Worm (Caenorhabditis elegans): Measurements from ENCODE around the gene F49C5.7.
"Not testable (repeated sequence)": the region's sequence is repeated elsewhere in the genome, so short reads cannot be mapped to it uniquely, and the experiment has no call there.

The F49C5.7 gene

DNA sequence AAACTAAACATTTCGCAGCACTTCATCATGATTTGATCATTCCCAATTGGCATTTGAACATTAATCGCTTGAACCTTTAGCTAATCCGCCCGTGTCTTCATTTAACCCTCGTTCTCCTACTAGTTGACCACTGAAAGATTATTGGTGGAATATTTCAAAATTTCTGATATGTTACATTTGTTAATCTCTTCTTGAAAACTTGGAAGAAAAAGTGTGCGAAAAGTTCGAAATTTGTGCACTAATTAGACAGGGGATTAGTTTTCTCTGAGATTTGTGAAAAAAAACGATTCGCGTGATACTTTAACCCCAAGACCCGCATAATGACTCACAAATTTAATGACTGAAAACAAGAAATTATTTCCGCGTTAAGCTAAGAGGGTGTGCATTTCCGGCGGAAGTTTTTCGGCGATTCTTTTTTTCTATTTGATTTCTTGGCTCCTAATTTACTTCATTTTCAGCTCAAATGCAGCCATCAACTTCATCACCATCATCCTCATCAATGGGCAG is 30.6 kb upstream of the F49C5.7 start, which contains the start of gene nimk-1:
Gene nimk-1 (plus strand): TSS at position 457 of the 507 bp plus-strand sequence.
- TF ChIP-seq rcor-1 (GFP tag; IDR thresholded peaks at IDR 0.05) (no peak), ztf-28 (GFP tag; IDR thresholded peaks at IDR 0.05) (no peak), F49E8.2 (tag; optimal IDR thresholded peaks at IDR 0.05; ENCODE audit: insufficient read depth) (no peak), rec-8 (tag; optimal IDR thresholded peaks at IDR 0.05) (no peak), ceh-27 (GFP tag; optimal IDR thresholded peaks at IDR 0.05) (no peak), ztf-6 (GFP tag; IDR thresholded peaks at IDR 0.05) (no peak), ceh-100 (GFP tag; IDR thresholded peaks at IDR 0.05) (no peak), gei-17 (GFP tag; optimal IDR thresholded peaks at IDR 0.05) (no peak)

- TF ChIP-seq bed-1 (GFP tag; IDR thresholded peaks at IDR 0.05); Y53F4B.3 (GFP tag; IDR thresholded peaks at IDR 0.05); ceh-27 (GFP tag; optimal IDR thresholded peaks at IDR 0.05): not testable (repeated sequence)
These were observed 29.7 kb upstream of the F49C5.7 start, which contains the start of gene F49C5.3 for ce11 chrII:12536203-12536602. F49C5.3 (plus strand) TSS chrII:12536503.

DNA sequence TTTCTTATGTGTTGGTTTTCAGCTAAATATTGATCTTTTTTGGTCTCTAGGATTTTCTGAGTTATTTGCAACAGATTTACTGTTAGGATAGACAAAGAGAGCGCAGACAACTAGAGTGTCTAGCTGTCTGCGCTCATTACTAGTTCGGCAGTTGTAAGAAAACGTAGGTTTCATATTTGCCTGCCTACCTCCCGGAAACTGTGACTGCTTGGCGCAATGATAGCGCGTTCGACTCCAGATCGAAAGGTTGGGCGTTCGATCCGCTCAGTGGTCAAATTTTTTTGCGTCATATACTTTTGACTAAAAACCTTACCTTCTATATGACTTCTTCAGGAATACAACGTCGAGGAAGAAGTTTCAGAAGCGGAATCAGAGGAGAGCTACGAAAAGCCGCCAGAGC is 26.6 kb upstream of the F49C5.7 start:
- TF ChIP-seq madf-8 (GFP tag; conservative IDR thresholded peaks at IDR 0.05) (no peak), tbp1 (GFP tag; optimal IDR thresholded peaks at IDR 0.05) (peak; percentile 80), ceh-79 (tag; optimal IDR thresholded peaks at IDR 0.05) (no peak), B0261.1 (tag; optimal IDR thresholded peaks at IDR 0.05) (peak; percentile 57), nhr-80 (tag; optimal IDR thresholded peaks at IDR 0.05) (no peak), rpc-1 (optimal IDR thresholded peaks at IDR 0.05) (peak; percentile 46), rpc-1 (tag; optimal IDR thresholded peaks at IDR 0.05) (peak; percentile 69), atf-7 (tag; optimal IDR thresholded peaks at IDR 0.05) (no peak), T07F8.4 (tag; optimal IDR thresholded peaks at IDR 0.05) (no peak), lsy-27 (tag; optimal IDR thresholded peaks at IDR 0.05; ENCODE audit: borderline replicate concordance, insufficient read depth) (no peak)

DNA sequence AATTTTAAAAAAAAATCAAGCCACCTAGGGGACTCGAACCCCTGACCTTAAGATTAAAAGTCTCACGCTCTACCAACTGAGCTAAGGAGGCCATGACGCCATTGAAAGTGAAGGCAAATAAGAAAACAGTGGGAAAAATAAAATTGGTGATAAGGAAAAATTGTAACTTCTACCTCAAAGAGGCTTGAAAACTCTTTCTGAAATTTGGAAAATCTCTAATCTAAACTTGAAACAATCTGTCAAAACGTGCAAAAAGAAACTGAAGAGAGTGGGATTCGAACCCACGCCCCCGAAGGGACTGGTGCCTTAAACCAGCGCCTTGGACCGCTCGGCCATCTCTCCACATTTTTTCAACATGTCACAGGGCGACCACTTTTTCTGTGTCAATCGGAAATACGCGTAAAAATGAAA is 24.3 kb upstream of the F49C5.7 start:
- TF ChIP-seq mxl-1 (tag; optimal IDR thresholded peaks at IDR 0.05) (peak; percentile 65), ZK185.1 (tag; optimal IDR thresholded peaks at IDR 0.05; ENCODE audit: poor library complexity, severe bottlenecking) (peak; percentile 77), egrh-3 (GFP tag; IDR thresholded peaks at IDR 0.05) (peak; percentile 58), mcd-1 (GFP tag; IDR thresholded peaks at IDR 0.05) (peak; percentile 50; the same call in 1 of the 2 replicates), F49E8.2 (tag; optimal IDR thresholded peaks at IDR 0.05; ENCODE audit: insufficient read depth) (peak; percentile 61), snpc-3.4 (tag; optimal IDR thresholded peaks at IDR 0.05) (peak; percentile 67), mel-28 (tag; optimal IDR thresholded peaks at IDR 0.05; ENCODE audit: borderline replicate concordance) (peak; percentile 3), let-526 (GFP tag; IDR thresholded peaks at IDR 0.05) (0 out of 2 replicates have a peak, but pooled peaks have one; percentile 59), hlh-12 (tag; optimal IDR thresholded peaks at IDR 0.05) (peak; percentile 71), attf-3 (GFP tag; conservative IDR thresholded peaks at IDR 0.05) (peak; percentile 57; the same call in 1 of the 2 replicates), him-1 (tag; optimal IDR thresholded peaks at IDR 0.05) (peak; percentile 89), madf-10 (tag; optimal IDR thresholded peaks at IDR 0.05) (peak; percentile 39), zim-3 (tag; optimal IDR thresholded peaks at IDR 0.05) (peak; percentile 73), let-607 (tag; optimal IDR thresholded peaks at IDR 0.05) (peak; percentile 32 to 38), D2030.7 (GFP tag; IDR thresholded peaks at IDR 0.05) (peak; percentile 80), T07F8.4 (tag; optimal IDR thresholded peaks at IDR 0.05) (peak; percentile 69), nhr-179 (tag; optimal IDR thresholded peaks at IDR 0.05) (peak; percentile 51), ceh-100 (GFP tag; IDR thresholded peaks at IDR 0.05) (peak; percentile 56; the same call in 1 of the 2 replicates), rpc-1 (optimal IDR thresholded peaks at IDR 0.05) (peak; percentile 85), rpc-1 (tag; optimal IDR thresholded peaks at IDR 0.05) (peak; percentile 96), dox-1 (GFP tag; IDR thresholded peaks at IDR 0.05) (peak; percentile 80), lin-54 (GFP tag; optimal IDR thresholded peaks at IDR 0.05) (peak; percentile 41), F23B12.7 (tag; optimal IDR thresholded peaks at IDR 0.05; ENCODE audit: insufficient read depth) (peak; percentile 76), zfh-2 (GFP tag; conservative IDR thresholded peaks at IDR 0.05) (0 out of 2 replicates have a peak, but pooled peaks have one; percentile 9), Y95B8A.8 (GFP tag; IDR thresholded peaks at IDR 0.05) (0 out of 2 replicates have a peak, but pooled peaks have one; percentile 42), K12H6.12 (tag; optimal IDR thresholded peaks at IDR 0.05) (peak; percentile 9)

All from whole organism, young adult.